Fruit fly (Drosophila melanogaster) whole organism, embryonic: ENCODE data around the gene form3.

Experiments used
- Abd-B ChIP-seq: fragments of 200-800 bp; sonication (Bioruptor generic); optimal IDR thresholded peaks from 2 replicates; lab custom pipeline; 2018; ENCODE audit warnings: missing biosample characterization, mild to moderate bottlenecking, missing genetic modification characterization, moderate library complexity
- Aef1 ChIP-seq: fragments of 200-800 bp; sonication (Bioruptor generic); IDR thresholded peaks from 3 replicates; pipeline ENCODE4 v1.3.6; 2022; ENCODE audit warnings: missing biosample characterization, missing genetic modification characterization
- Bgb ChIP-seq: fragments of 200-800 bp; sonication (Bioruptor generic); IDR thresholded peaks from 2 replicates; pipeline ENCODE4 v1.3.6; 2022; ENCODE audit warnings: missing biosample characterization, missing genetic modification characterization; ENCODE audit not compliant: partially characterized antibody
- CG10267 ChIP-seq: fragments of 200-800 bp; sonication (Bioruptor generic); optimal IDR thresholded peaks from 2 replicates; lab custom pipeline; 2018; ENCODE audit warnings: missing biosample characterization, mild to moderate bottlenecking, missing genetic modification characterization, moderate library complexity
- CG11085 ChIP-seq: fragments of 200-800 bp; sonication (Bioruptor generic); IDR thresholded peaks from 2 replicates; pipeline ENCODE4 v1.3.6; 2022; ENCODE audit warnings: missing biosample characterization, missing genetic modification characterization
- CG11504 ChIP-seq: fragments of 200-800 bp; sonication (Bioruptor generic); optimal IDR thresholded peaks from 3 replicates; lab custom pipeline; 2019; ENCODE audit warnings: missing biosample characterization, mild to moderate bottlenecking, missing genetic modification characterization, moderate library complexity
- CG13123 ChIP-seq: fragments of 200-800 bp; sonication (Bioruptor generic); optimal IDR thresholded peaks from 2 replicates; lab custom pipeline; 2016; ENCODE audit warnings: missing biosample characterization, missing genetic modification characterization
- CG14667 ChIP-seq: fragments of 200-800 bp; sonication (Bioruptor generic); IDR thresholded peaks from 2 replicates; pipeline ENCODE4 v1.3.6; 2022; ENCODE audit warnings: missing biosample characterization, missing genetic modification characterization
- CG16813 ChIP-seq: fragments of 200-800 bp; sonication (Bioruptor generic); IDR thresholded peaks from 3 replicates; pipeline ENCODE4 v1.3.6; 2022; ENCODE audit warnings: missing biosample characterization, missing genetic modification characterization; ENCODE audit not compliant: partially characterized antibody
- CG17361 ChIP-seq: fragments of 200-800 bp; sonication (Bioruptor generic); IDR thresholded peaks from 3 replicates; pipeline ENCODE4 v1.3.6; 2022; ENCODE audit warnings: missing biosample characterization, missing genetic modification characterization
- CG17912 ChIP-seq: fragments of 200-800 bp; sonication (Bioruptor generic); optimal IDR thresholded peaks from 2 replicates; lab custom pipeline; 2018; ENCODE audit warnings: missing biosample characterization, mild to moderate bottlenecking, missing genetic modification characterization
- CG2202 ChIP-seq: fragments of 200-800 bp; sonication (Bioruptor generic); optimal IDR thresholded peaks from 2 replicates; lab custom pipeline; 2018; ENCODE audit warnings: missing biosample characterization, mild to moderate bottlenecking, missing genetic modification characterization
- CG3847 ChIP-seq: fragments of 200-800 bp; sonication (Bioruptor generic); IDR thresholded peaks from 2 replicates; pipeline ENCODE4 v1.3.6; 2022; ENCODE audit warnings: missing biosample characterization, missing genetic modification characterization
- CG6813 ChIP-seq: fragments of 200-800 bp; sonication (Bioruptor generic); optimal IDR thresholded peaks from 2 replicates; lab custom pipeline; 2017; ENCODE audit warnings: missing biosample characterization, missing genetic modification characterization, mild to moderate bottlenecking, moderate library complexity, missing genetic modification reagents
- CG7556 ChIP-seq: fragments of 200-800 bp; sonication (Bioruptor generic); optimal IDR thresholded peaks from 2 replicates; lab custom pipeline; 2017; ENCODE audit warnings: missing biosample characterization, mild to moderate bottlenecking, missing genetic modification characterization
- CG8388 ChIP-seq: fragments of 200-800 bp; sonication (Bioruptor generic); optimal IDR thresholded peaks from 2 replicates; lab custom pipeline; 2019; ENCODE audit warnings: missing biosample characterization, mild to moderate bottlenecking, missing genetic modification characterization, moderate library complexity
- CG8944 ChIP-seq: fragments of 200-800 bp; sonication (Bioruptor generic); optimal IDR thresholded peaks from 3 replicates; lab custom pipeline; 2016; ENCODE audit warnings: missing biosample characterization, missing genetic modification characterization
- Ets97D ChIP-seq: fragments of 200-800 bp; sonication (Bioruptor generic); optimal IDR thresholded peaks from 3 replicates; lab custom pipeline; 2016; ENCODE audit warnings: missing biosample characterization, missing genetic modification characterization
- HLH4C ChIP-seq: fragments of 200-800 bp; sonication (Bioruptor generic); IDR thresholded peaks from 3 replicates; pipeline ENCODE4 v1.3.6; 2022; ENCODE audit warnings: missing biosample characterization, missing genetic modification characterization; ENCODE audit not compliant: partially characterized antibody
- Mrtf ChIP-seq: fragments of 200-800 bp; sonication (Bioruptor generic); IDR thresholded peaks from 3 replicates; pipeline ENCODE4 v1.3.6; 2022; ENCODE audit warnings: missing biosample characterization, missing genetic modification characterization
- NC2α ChIP-seq: fragments of 200-800 bp; sonication (Bioruptor generic); optimal IDR thresholded peaks from 2 replicates; lab custom pipeline; 2016; ENCODE audit warnings: missing biosample characterization, missing genetic modification characterization
- Ptx1 ChIP-seq: fragments of 200-800 bp; sonication (Bioruptor generic); IDR thresholded peaks from 2 replicates; pipeline ENCODE4 v1.3.6; 2022; ENCODE audit warnings: missing biosample characterization, missing genetic modification characterization
- Sin3A ChIP-seq: fragments of >200 bp; optimal IDR thresholded peaks from 2 replicates; lab custom pipeline; 2018
- Six4 ChIP-seq: fragments of 200-800 bp; sonication (Bioruptor generic); optimal IDR thresholded peaks from 2 replicates; lab custom pipeline; 2016; ENCODE audit warnings: missing biosample characterization, missing genetic modification characterization
- Sry-δ ChIP-seq: fragments of 200-800 bp; sonication (Bioruptor generic); optimal IDR thresholded peaks from 2 replicates; lab custom pipeline; 2016; ENCODE audit warnings: missing biosample characterization, missing genetic modification characterization
- Ssrp ChIP-seq: fragments of 200-800 bp; sonication (Bioruptor generic); optimal IDR thresholded peaks from 2 replicates; lab custom pipeline; 2018; ENCODE audit warnings: missing biosample characterization, mild to moderate bottlenecking, missing genetic modification characterization, moderate library complexity
- Tbp ChIP-seq: fragments of >200 bp; optimal IDR thresholded peaks from 2 replicates; lab custom pipeline; 2018; ENCODE audit warnings: missing biosample characterization, missing genetic modification characterization
- Usf ChIP-seq: fragments of 200-800 bp; sonication (Bioruptor generic); optimal IDR thresholded peaks from 2 replicates; lab custom pipeline; 2017; ENCODE audit warnings: missing genotype, missing biosample characterization, missing genetic modification characterization
- Xbp1 ChIP-seq: fragments of 200-800 bp; sonication (Bioruptor generic); optimal IDR thresholded peaks from 3 replicates; lab custom pipeline; 2016; ENCODE audit warnings: missing biosample characterization, mild to moderate bottlenecking, missing genetic modification characterization
- cg ChIP-seq: fragments of 200-800 bp; sonication (Bioruptor generic); optimal IDR thresholded peaks from 3 replicates; lab custom pipeline; 2019; ENCODE audit warnings: missing biosample characterization, mild to moderate bottlenecking, missing genetic modification characterization, moderate library complexity
- da ChIP-seq: fragments of 200-800 bp; sonication (Bioruptor generic); optimal IDR thresholded peaks from 2 replicates; lab custom pipeline; 2016; ENCODE audit warnings: missing biosample characterization, missing genetic modification characterization
- gfzf ChIP-seq: fragments of 200-800 bp; sonication (Bioruptor generic); optimal IDR thresholded peaks from 2 replicates; lab custom pipeline; 2016; ENCODE audit warnings: missing biosample characterization, mild to moderate bottlenecking, missing genetic modification characterization, moderate library complexity
- h ChIP-seq: fragments of >200 bp; optimal IDR thresholded peaks from 2 replicates; lab custom pipeline; 2017
- ind ChIP-seq: fragments of 200-800 bp; sonication (Bioruptor generic); optimal IDR thresholded peaks from 3 replicates; lab custom pipeline; 2016; ENCODE audit warnings: missing biosample characterization, missing genetic modification characterization
- lbe ChIP-seq: fragments of 200-800 bp; sonication (Bioruptor generic); optimal IDR thresholded peaks from 2 replicates; lab custom pipeline; 2016; ENCODE audit warnings: missing biosample characterization, mild to moderate bottlenecking, missing genetic modification characterization
- org-1 ChIP-seq: fragments of 200-800 bp; sonication (Bioruptor generic); optimal IDR thresholded peaks from 2 replicates; lab custom pipeline; 2017; ENCODE audit warnings: missing biosample characterization, missing genetic modification characterization
- pan ChIP-seq, 4 experiments: fragments of >200 bp in 3 of 4; fragments of 200-800 bp in 1 of 4; sonication (Bioruptor generic) in 1 of 4; optimal IDR thresholded peaks in 3 of 4; IDR thresholded peaks in 1 of 4; 2 replicates each; pipeline versions ENCODE4 v1.3.6 to Lab custom; 2017 to 2022; ENCODE audit warnings: missing biosample characterization in 2 of 4, missing genetic modification characterization in 2 of 4, mixed read lengths in 1 of 4
- pho ChIP-seq: fragments of 200-800 bp; sonication (Bioruptor generic); optimal IDR thresholded peaks from 2 replicates; lab custom pipeline; 2016; ENCODE audit warnings: missing biosample characterization, missing genetic modification characterization
- pzg ChIP-seq: fragments of 200-800 bp; sonication (Bioruptor generic); optimal IDR thresholded peaks from 3 replicates; lab custom pipeline; 2018; ENCODE audit warnings: missing biosample characterization, mild to moderate bottlenecking, missing genetic modification characterization, moderate library complexity
- sima ChIP-seq: fragments of 200-800 bp; sonication (Bioruptor generic); optimal IDR thresholded peaks from 2 replicates; lab custom pipeline; 2016; ENCODE audit warnings: missing biosample characterization, missing genetic modification characterization
- sisA ChIP-seq: fragments of 200-800 bp; sonication (Bioruptor generic); IDR thresholded peaks from 2 replicates; pipeline ENCODE4 v1.3.6; 2022; ENCODE audit warnings: missing biosample characterization, missing genetic modification characterization
- tll ChIP-seq, 2 experiments: fragments of 200-800 bp in 1 of 2; fragments of >200 bp in 1 of 2; sonication (Bioruptor generic) in 1 of 2; optimal IDR thresholded peaks; 2 replicates each; lab custom pipeline; 2017 to 2019; ENCODE audit warnings: missing biosample characterization in 2 of 2, missing genetic modification characterization in 2 of 2, mild to moderate bottlenecking in 1 of 2, moderate library complexity in 1 of 2
- unc-4 ChIP-seq: fragments of 200-800 bp; sonication (Bioruptor generic); IDR thresholded peaks from 2 replicates; pipeline ENCODE4 v1.3.6; 2022; ENCODE audit warnings: missing biosample characterization, missing genetic modification characterization; ENCODE audit not compliant: partially characterized antibody
- unpg ChIP-seq: fragments of 200-800 bp; sonication (Bioruptor generic); optimal IDR thresholded peaks from 3 replicates; lab custom pipeline; 2018; ENCODE audit warnings: missing biosample characterization, mild to moderate bottlenecking, missing genetic modification characterization, moderate library complexity
- wdn ChIP-seq: fragments of 200-800 bp; sonication (Bioruptor generic); IDR thresholded peaks from 2 replicates; pipeline ENCODE4 v1.3.6; 2022; ENCODE audit warnings: missing biosample characterization, missing genetic modification characterization
- zf30C ChIP-seq: fragments of 200-800 bp; sonication (Bioruptor generic); optimal IDR thresholded peaks from 3 replicates; lab custom pipeline; 2018; ENCODE audit warnings: missing biosample characterization, mild to moderate bottlenecking, missing genetic modification characterization
- zfh1 ChIP-seq: fragments of 200-800 bp; sonication (Bioruptor generic); IDR thresholded peaks from 3 replicates; pipeline ENCODE4 v1.3.6; 2022; ENCODE audit warnings: missing biosample characterization, missing genetic modification characterization

form3 gene

dm6 chr3L:7133699-7134655 is 39.4 kb downstream of the form3 start, which contains the start of gene melt (continued):
- peak; percentile 50 for TF ChIP-seq Sry-δ (GFP tag; lab: Kevin White, UChicago)
- TF ChIP-seq CG13123 (GFP tag; lab: Kevin White, UChicago), result peak; percentile 68
- peak; percentile 82 for TF ChIP-seq CG8944 (GFP tag; lab: Kevin White, UChicago)
- peak; percentile 29 to 47 for TF ChIP-seq tll (GFP tag; optimal IDR thresholded peaks at IDR 0.05; lab: Kevin White, UChicago)
- no peak for TF ChIP-seq CG17912 (GFP tag; lab: Kevin White, UChicago)
- TF ChIP-seq sisA, result peak; percentile 76
- TF ChIP-seq cg (GFP tag; lab: Kevin White, UChicago), result peak; percentile 79
- peak; percentile 81 for TF ChIP-seq Ptx1 (GFP tag; lab: Robert Waterston, UW)
- peak; percentile 94 for TF ChIP-seq CG7556 (GFP tag; lab: Kevin White, UChicago)
- peak; percentile 78 for TF ChIP-seq Abd-B (GFP tag; lab: Kevin White, UChicago)
- peak; percentile 64 for TF ChIP-seq lbe (GFP tag; lab: Kevin White, UChicago)
- TF ChIP-seq sima, result peak; percentile 71
- TF ChIP-seq Sin3A, result no peak
- TF ChIP-seq da (GFP tag; lab: Kevin White, UChicago), result peak; percentile 74
- peak; percentile 86 for TF ChIP-seq Usf (GFP tag; lab: Kevin White, UChicago)
- TF ChIP-seq Xbp1, result peak; percentile 88
- peak; percentile 59; the same call in 1 of the 2 replicates for TF ChIP-seq wdn (GFP tag; lab: Robert Waterston, UW)
- peak; percentile 66 for TF ChIP-seq CG2202 (tag; lab: Kevin White, UChicago)
- TF ChIP-seq CG11085, result peak; percentile 48
- peak; percentile 77 for TF ChIP-seq CG8388 (GFP tag; lab: Kevin White, UChicago)
- TF ChIP-seq zf30C, result no peak
- peak; percentile 73 for TF ChIP-seq Bgb
- no peak for TF ChIP-seq HLH4C (GFP tag; lab: Robert Waterston, UW)
- peak; percentile 66; the same call in 1 of the 3 replicates for TF ChIP-seq Aef1 (GFP tag; lab: Robert Waterston, UW)
- TF ChIP-seq CG3847, result peak; percentile 76
- TF ChIP-seq Ssrp (tag; lab: Kevin White, UChicago), result peak; percentile 89
- TF ChIP-seq CG14667 (GFP tag; lab: Robert Waterston, UW), result peak; percentile 76
- peak; percentile 93 for TF ChIP-seq pho (GFP tag; lab: Kevin White, UChicago)
- TF ChIP-seq CG17361, result peak; percentile 96
- peak; percentile 89 for TF ChIP-seq org-1
- peak; percentile 87 for TF ChIP-seq Ets97D (GFP tag; lab: Kevin White, UChicago)
- 0 out of 3 replicates have a peak, but pooled peaks have one; percentile 13 for TF ChIP-seq CG16813 (GFP tag; lab: Robert Waterston, UW)
- TF ChIP-seq unpg (GFP tag; lab: Kevin White, UChicago), result peak; percentile 75
- TF ChIP-seq h (lab: Kevin White, UChicago), result no peak
- TF ChIP-seq pan (optimal IDR thresholded peaks at IDR 0.05; lab: Kevin White, UChicago), result peak in 1 of 2 experiments; percentile 62
- peak; percentile 63 to 73 for TF ChIP-seq pan (GFP tag; optimal IDR thresholded peaks at IDR 0.05 in 1 of 2, IDR thresholded peaks at IDR 0.05 in 1 of 2)
- TF ChIP-seq CG10267 (tag; lab: Kevin White, UChicago), result peak; percentile 84
- TF ChIP-seq pzg (GFP tag; lab: Kevin White, UChicago), result no peak
- TF ChIP-seq CG11504 (tag; lab: Kevin White, UChicago), result peak; percentile 100
- peak; percentile 63; the same call in 2 of the 3 replicates for TF ChIP-seq Mrtf (GFP tag; lab: Robert Waterston, UW)
- TF ChIP-seq NC2α, result peak; percentile 59
- peak; percentile 74 for TF ChIP-seq CG6813 (GFP tag; lab: Kevin White, UChicago)
- TF ChIP-seq ind (GFP tag; lab: Kevin White, UChicago), result peak; percentile 89
- TF ChIP-seq unc-4 (GFP tag; lab: Robert Waterston, UW), result 0 out of 2 replicates have a peak, but pooled peaks have one; percentile 39
- no peak; the same call in 1 of the 3 replicates for TF ChIP-seq zfh1 (GFP tag; lab: Robert Waterston, UW)
- no peak for TF ChIP-seq Tbp (GFP tag; lab: Kevin White, UChicago)
- TF ChIP-seq Six4 (GFP tag; lab: Kevin White, UChicago), result peak; percentile 83
- TF ChIP-seq gfzf, result no peak
